Worm (Caenorhabditis elegans): ENCODE data around the gene R02F2.1.
A peak's percentile ranks its signal among the peaks of the same experiment; 100 is the strongest.

Gene R02F2.1

ce11 chrIII:5554884-5555500 is 53.3 kb downstream of the R02F2.1 start, which contains the start of the genes nmad-1 and hach-1 (continued):
- peak; percentile 69 to 73 for TF ChIP-seq lsy-2 (tag; optimal IDR thresholded peaks at IDR 0.05)
- TF ChIP-seq fkh-4 (tag; optimal IDR thresholded peaks at IDR 0.05; ENCODE audit: borderline replicate concordance): peak; percentile 17
- TF ChIP-seq nhr-85 (tag): peak; percentile 89
- TF ChIP-seq egl-27 (tag; optimal IDR thresholded peaks at IDR 0.05): no peak
- no peak for TF ChIP-seq ama-1 (optimal IDR thresholded peaks at IDR 0.05)
- peak; percentile 84 for TF ChIP-seq swsn-7 (tag; optimal IDR thresholded peaks at IDR 0.05)
- peak in 1 of 2 experiments; percentile 43 for TF ChIP-seq mdl-1 (tag; optimal IDR thresholded peaks at IDR 0.05)
- peak; percentile 44 to 64 for TF ChIP-seq lin-35 (GFP tag; optimal IDR thresholded peaks at IDR 0.05)
- peak; percentile 7 for TF ChIP-seq vab-15 (tag; optimal IDR thresholded peaks at IDR 0.05)
- peak in 1 of 6 experiments; percentile 61 for TF ChIP-seq elt-3 (tag; optimal IDR thresholded peaks at IDR 0.05)
- peak; percentile 23 for TF ChIP-seq fkh-8 (tag; optimal IDR thresholded peaks at IDR 0.05)
- peak; percentile 74 for TF ChIP-seq ceh-8 (GFP tag; optimal IDR thresholded peaks at IDR 0.05)
- no peak for TF ChIP-seq efl-3 (GFP tag; optimal IDR thresholded peaks at IDR 0.05)
- TF ChIP-seq fkh-10 (GFP tag; optimal IDR thresholded peaks at IDR 0.05): no peak
- TF ChIP-seq mab-9 (GFP tag; IDR thresholded peaks at IDR 0.05): no peak
- TF ChIP-seq sptf-1 (tag; optimal IDR thresholded peaks at IDR 0.05): no peak
- TF ChIP-seq nhr-47 (tag; optimal IDR thresholded peaks at IDR 0.05): peak; percentile 80
- peak; percentile 78 for TF ChIP-seq nhr-90 (tag; optimal IDR thresholded peaks at IDR 0.05; ENCODE audit: poor library complexity)
- TF ChIP-seq nhr-77 (tag; optimal IDR thresholded peaks at IDR 0.05): no peak
- peak; percentile 50 to 67 (median 58) for TF ChIP-seq dpl-1 (GFP tag; optimal IDR thresholded peaks at IDR 0.05)
- no peak for TF ChIP-seq zag-1 (tag; optimal IDR thresholded peaks at IDR 0.05)
- peak; percentile 64 for TF ChIP-seq elt-2 (tag; optimal IDR thresholded peaks at IDR 0.05)
- TF ChIP-seq ces-1 (GFP tag; optimal IDR thresholded peaks at IDR 0.05): no peak
- no peak for TF ChIP-seq pag-3 (tag; optimal IDR thresholded peaks at IDR 0.05; ENCODE audit: borderline replicate concordance, insufficient read depth)
- no peak for TF ChIP-seq aly-2 (tag; optimal IDR thresholded peaks at IDR 0.05)
- TF ChIP-seq lir-3 (tag; optimal IDR thresholded peaks at IDR 0.05; ENCODE audit: poor library complexity): peak; percentile 67
- TF ChIP-seq C34B4.2 (tag; optimal IDR thresholded peaks at IDR 0.05): no peak
- TF ChIP-seq irx-1 (tag; optimal IDR thresholded peaks at IDR 0.05): peak; percentile 56
- no peak for TF ChIP-seq nhr-84 (tag; optimal IDR thresholded peaks at IDR 0.05)
- TF ChIP-seq hlh-17 (GFP tag; optimal IDR thresholded peaks at IDR 0.05; ENCODE audit: borderline replicate concordance): no peak
- peak; percentile 52; the same call in 1 of the 2 replicates for TF ChIP-seq grh-1 (GFP tag; IDR thresholded peaks at IDR 0.05)
- peak; percentile 52 for TF ChIP-seq skn-1 (tag; optimal IDR thresholded peaks at IDR 0.05)
- TF ChIP-seq alr-1 (tag; optimal IDR thresholded peaks at IDR 0.05; ENCODE audit: borderline replicate concordance): no peak
- no peak for TF ChIP-seq pqm-1 (tag; optimal IDR thresholded peaks at IDR 0.05)
- TF ChIP-seq C16A3.4 (tag; optimal IDR thresholded peaks at IDR 0.05): peak; percentile 77
- no peak for TF ChIP-seq sup-37 (GFP tag; optimal IDR thresholded peaks at IDR 0.05)
- no peak for TF ChIP-seq aha-1 (tag; optimal IDR thresholded peaks at IDR 0.05)
- no peak for TF ChIP-seq nhr-12 (tag; optimal IDR thresholded peaks at IDR 0.05)
- TF ChIP-seq ztf-4 (tag; optimal IDR thresholded peaks at IDR 0.05): peak; percentile 63
- no peak for TF ChIP-seq unc-62 (GFP tag; optimal IDR thresholded peaks at IDR 0.05)
- no peak for TF ChIP-seq tlp-1 (tag; optimal IDR thresholded peaks at IDR 0.05)
- TF ChIP-seq ets-5 (GFP tag; IDR thresholded peaks at IDR 0.05): no peak
- TF ChIP-seq lin-13 (GFP tag; optimal IDR thresholded peaks at IDR 0.05): peak; percentile 38
- no peak for TF ChIP-seq jun-1 (tag; optimal IDR thresholded peaks at IDR 0.05)
- TF ChIP-seq lin-14 (GFP tag; optimal IDR thresholded peaks at IDR 0.05): peak; percentile 81
- peak; percentile 59 for TF ChIP-seq sox-4 (tag; optimal IDR thresholded peaks at IDR 0.05)
- peak; percentile 69 for TF ChIP-seq lin-39 (tag; optimal IDR thresholded peaks at IDR 0.05)
- no peak; the same call in 1 of the 2 replicates for TF ChIP-seq ceh-88 (GFP tag; IDR thresholded peaks at IDR 0.05)
- no peak for TF ChIP-seq hpl-2 (GFP tag; optimal IDR thresholded peaks at IDR 0.05)
- peak; percentile 42 to 81 (median 63) for TF ChIP-seq ceh-82 (tag; optimal IDR thresholded peaks at IDR 0.05)
- peak; percentile 82 for TF ChIP-seq xbp-1 (tag; optimal IDR thresholded peaks at IDR 0.05)

All from whole organism, L1 larva.